Worm (Caenorhabditis elegans) whole organism, late embryonic: ENCODE results near the gene K10B4.1.

Experiments
- C08G9.2 ChIP-seq: sonication (generic microtip); optimal IDR thresholded peaks from 2 replicates; lab custom pipeline; 2016; ENCODE audit warnings: mild to moderate bottlenecking, missing genetic modification characterization, moderate library complexity, missing compliant biosample characterization
- ceh-22 ChIP-seq: sonication (generic microtip); optimal IDR thresholded peaks from 2 replicates; lab custom pipeline; 2017; ENCODE audit warnings: missing biosample characterization, missing genetic modification characterization
- ceh-24 ChIP-seq: sonication (generic microtip); optimal IDR thresholded peaks from 2 replicates; lab custom pipeline; 2016; ENCODE audit warnings: mild to moderate bottlenecking, missing genetic modification characterization, missing compliant biosample characterization
- ceh-30 ChIP-seq: fragments of 150-350 bp; optimal IDR thresholded peaks from 2 replicates; lab custom pipeline; 2014; ENCODE audit warnings: missing biosample characterization, missing genetic modification characterization
- madf-2 ChIP-seq: sonication (generic microtip); optimal IDR thresholded peaks from 2 replicates; lab custom pipeline; 2017; ENCODE audit warnings: missing genetic modification characterization, missing compliant biosample characterization
- mec-3 ChIP-seq: sonication (generic microtip); optimal IDR thresholded peaks from 2 replicates; lab custom pipeline; 2016; ENCODE audit warnings: borderline replicate concordance, missing genetic modification characterization, missing compliant biosample characterization
- pqm-1 ChIP-seq: sonication (generic microtip); optimal IDR thresholded peaks from 2 replicates; lab custom pipeline; 2016; ENCODE audit warnings: missing genetic modification characterization, missing compliant biosample characterization
- sox-2 ChIP-seq: fragments of 200-800 bp; sonication (Bioruptor generic); IDR thresholded peaks from 2 replicates; pipeline ENCODE4 v1.3.6; 2022; ENCODE audit warnings: missing genetic modification reagents, missing genetic modification characterization, missing compliant biosample characterization
- syd-9 ChIP-seq: sonication (generic microtip); optimal IDR thresholded peaks from 2 replicates; lab custom pipeline; 2016; ENCODE audit warnings: mild to moderate bottlenecking, missing genetic modification characterization, moderate library complexity, missing compliant biosample characterization
- tbx-2 ChIP-seq: sonication (generic microtip); optimal IDR thresholded peaks from 2 replicates; lab custom pipeline; 2016; ENCODE audit warnings: missing genetic modification characterization, missing compliant biosample characterization
- ttx-3 ChIP-seq: sonication (generic microtip); optimal IDR thresholded peaks from 2 replicates; lab custom pipeline; 2016; ENCODE audit warnings: missing genetic modification reagents, missing genetic modification characterization, missing compliant biosample characterization
- unc-55 ChIP-seq: sonication (generic microtip); optimal IDR thresholded peaks from 2 replicates; lab custom pipeline; 2017; ENCODE audit warnings: missing biosample characterization, missing genetic modification reagents, missing genetic modification characterization
- zip-5 ChIP-seq: sonication (generic microtip); optimal IDR thresholded peaks from 2 replicates; lab custom pipeline; 2016; ENCODE audit warnings: missing genetic modification characterization, missing compliant biosample characterization

DNA sequence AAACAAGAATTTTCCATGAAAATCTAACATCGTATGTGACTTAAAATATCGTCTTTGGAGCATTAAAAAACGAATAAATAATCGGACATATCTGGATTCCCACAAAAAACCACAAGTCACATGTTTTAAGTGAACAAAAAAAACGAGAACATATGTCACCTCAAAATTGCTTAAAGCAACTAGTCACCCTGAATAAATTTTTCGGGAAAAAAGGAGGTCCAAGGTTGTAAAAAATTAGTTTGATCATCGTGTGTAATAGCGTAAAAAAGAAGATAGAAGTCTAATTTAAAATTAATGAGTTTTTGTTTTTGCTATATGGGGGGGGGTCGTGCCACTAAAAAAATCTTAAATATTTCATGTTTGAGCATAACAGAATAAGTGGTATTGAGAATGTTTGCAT, 5.5 kb upstream of the K10B4.1 start:
- TF ChIP-seq ceh-24, result no peak
- no peak for TF ChIP-seq pqm-1
- TF ChIP-seq sox-2, result no peak
- no peak for TF ChIP-seq zip-5 (tag; lab: Kevin White, UChicago)
- no peak for TF ChIP-seq ttx-3
- TF ChIP-seq tbx-2 (tag; lab: Kevin White, UChicago), result no peak
- TF ChIP-seq ceh-30 (tag; lab: Kevin White, UChicago), result no peak
- TF ChIP-seq syd-9 (tag; lab: Kevin White, UChicago), result no peak
- TF ChIP-seq unc-55 (GFP tag; lab: Kevin White, UChicago), result no peak
- TF ChIP-seq madf-2 (tag; lab: Kevin White, UChicago), result no peak
- no peak for TF ChIP-seq ceh-22
- TF ChIP-seq C08G9.2, result no peak
- TF ChIP-seq mec-3 (tag; lab: Kevin White, UChicago), result no peak
